Fruit fly (Drosophila melanogaster) Kc167 (cell line): ENCODE results near the gene Lim3.

Experiments
- Myc ChIP-seq: fragments of >200 bp; optimal IDR thresholded peaks from 2 replicates; lab custom pipeline; 2017; ENCODE audit warnings: missing external identifiers
- psq ChIP-seq: fragments of >200 bp; optimal IDR thresholded peaks from 2 replicates; lab custom pipeline; 2017; ENCODE audit warnings: missing external identifiers

dm6 chr2L:19098668-19099067, 9.6 kb downstream of the Lim3 start:
- no peak for TF ChIP-seq Myc (lab: Kevin White, UChicago)
- no peak for TF ChIP-seq psq
